Worm (Caenorhabditis elegans): ENCODE data around the gene T26E4.4.
"Not testable (repeated sequence)": the region's sequence is repeated elsewhere in the genome, so short reads cannot be mapped to it uniquely, and the experiment has no call there.

T26E4.4 gene

DNA sequence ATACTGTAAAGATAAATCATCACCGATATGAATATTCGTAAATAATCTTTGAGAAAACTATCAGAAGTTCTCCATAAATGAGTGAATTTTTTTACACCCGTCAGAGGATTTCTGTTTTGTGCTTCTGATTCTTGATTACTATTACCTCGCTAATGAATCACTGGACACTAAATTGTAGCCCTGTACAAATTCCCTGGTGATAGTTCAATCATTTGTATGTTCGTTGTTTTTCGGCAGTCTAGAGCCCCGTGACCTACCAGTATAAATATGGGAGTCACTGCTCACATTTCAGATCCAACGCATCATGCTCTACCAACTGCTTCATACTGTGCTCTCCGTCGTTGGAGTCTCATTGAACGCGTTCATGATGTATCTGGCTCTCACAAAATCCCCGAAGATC, 10.8 kb upstream of the T26E4.4 start, which contains the start of gene srd-27:
srd-27 (plus strand) TSS at position 301 of the 400 bp plus-strand sequence.
- not testable (repeated sequence) for TF ChIP-seq nhr-12, mdl-1, lin-39 (tag; optimal IDR thresholded peaks at IDR 0.05)

DNA sequence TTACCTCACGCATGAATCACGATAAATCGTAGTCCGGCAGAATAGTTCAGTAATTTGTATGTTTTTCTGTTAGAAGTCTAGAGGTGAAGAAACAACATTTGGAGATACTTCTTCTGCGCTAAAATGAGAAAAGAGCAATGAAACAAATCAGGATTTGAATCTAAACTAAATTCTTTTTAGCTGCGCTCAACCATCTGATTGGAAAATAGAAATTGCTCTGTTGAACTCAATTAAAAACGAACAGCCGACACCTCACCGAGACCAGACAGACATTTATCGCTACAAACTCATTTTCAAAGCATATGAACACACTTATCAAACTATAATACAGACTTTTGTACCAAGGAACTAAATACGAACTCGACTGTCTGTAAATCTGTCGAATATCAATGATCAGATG, 10.3 kb upstream of the T26E4.4 start, which contains the start of gene T26E4.9:
T26E4.9 (minus strand) TSS at position 101 of the 400 bp plus-strand sequence.
- not testable (repeated sequence) for TF ChIP-seq egl-27, dmd-4, unc-39 (tag; optimal IDR thresholded peaks at IDR 0.05)

DNA sequence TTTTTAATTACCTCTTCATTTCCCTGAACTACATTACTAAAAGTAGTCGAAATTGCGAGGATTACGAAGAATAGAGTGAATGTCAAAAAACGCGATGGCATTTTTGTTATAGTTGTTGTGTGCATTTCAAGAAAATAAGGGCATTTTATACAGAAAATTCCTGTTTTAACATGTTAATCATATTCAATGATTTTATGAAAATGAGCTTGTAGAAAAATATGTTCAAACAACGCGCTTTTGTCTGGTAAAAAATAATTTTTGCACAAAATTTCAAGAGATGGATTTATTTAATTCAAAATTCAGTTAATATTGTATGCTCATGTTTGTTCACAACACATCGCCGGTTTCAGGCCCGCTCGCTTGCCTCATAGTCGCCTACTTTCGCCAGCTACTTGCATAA, 5.8 kb upstream of the T26E4.4 start, which contains the start of gene T26E4.10:
T26E4.10 (minus strand) TSS at position 101 of the 400 bp plus-strand sequence.
- TF ChIP-seq R02D3.7 (tag; optimal IDR thresholded peaks at IDR 0.05) (no peak), ztf-11 (tag; optimal IDR thresholded peaks at IDR 0.05) (no peak), alr-1 (tag; optimal IDR thresholded peaks at IDR 0.05) (no peak), nhr-6 (tag; optimal IDR thresholded peaks at IDR 0.05) (no peak), nhr-21 (tag; optimal IDR thresholded peaks at IDR 0.05) (no peak), unc-62 (GFP tag; optimal IDR thresholded peaks at IDR 0.05) (no peak), nhr-237 (tag; optimal IDR thresholded peaks at IDR 0.05) (no peak), sem-4 (tag; optimal IDR thresholded peaks at IDR 0.05) (no peak)

DNA sequence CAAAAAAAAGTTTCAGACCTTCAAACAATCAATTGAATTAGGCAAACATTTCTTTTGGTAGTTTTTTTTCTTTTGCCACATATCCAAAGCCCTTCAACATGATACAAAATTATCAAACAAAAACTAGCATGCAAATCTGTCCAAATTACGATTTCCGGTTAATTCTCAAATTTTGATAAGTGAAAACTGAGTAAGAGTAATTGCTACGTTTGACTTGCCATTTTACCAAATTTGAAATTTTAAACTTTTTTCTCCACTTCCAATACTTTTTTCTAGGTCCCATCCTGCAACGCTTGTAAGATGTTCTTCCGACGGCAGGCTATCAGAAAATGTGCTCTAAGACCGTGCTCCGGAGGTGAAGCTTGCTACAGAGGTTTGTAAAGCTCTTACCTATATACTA, 3.8 kb upstream of the T26E4.4 start, which contains the start of gene nhr-223:
nhr-223 (plus strand) TSS at position 301 of the 400 bp plus-strand sequence.
- TF ChIP-seq Y55F3AM.14 (GFP tag; optimal IDR thresholded peaks at IDR 0.05) = no peak
- no peak for TF ChIP-seq sma-9 (GFP tag; optimal IDR thresholded peaks at IDR 0.05)
- TF ChIP-seq sma-9 (tag; optimal IDR thresholded peaks at IDR 0.05) = no peak
- no peak for TF ChIP-seq nhr-129 (tag; optimal IDR thresholded peaks at IDR 0.05)
- TF ChIP-seq lin-39 (tag; optimal IDR thresholded peaks at IDR 0.05) = no peak

DNA sequence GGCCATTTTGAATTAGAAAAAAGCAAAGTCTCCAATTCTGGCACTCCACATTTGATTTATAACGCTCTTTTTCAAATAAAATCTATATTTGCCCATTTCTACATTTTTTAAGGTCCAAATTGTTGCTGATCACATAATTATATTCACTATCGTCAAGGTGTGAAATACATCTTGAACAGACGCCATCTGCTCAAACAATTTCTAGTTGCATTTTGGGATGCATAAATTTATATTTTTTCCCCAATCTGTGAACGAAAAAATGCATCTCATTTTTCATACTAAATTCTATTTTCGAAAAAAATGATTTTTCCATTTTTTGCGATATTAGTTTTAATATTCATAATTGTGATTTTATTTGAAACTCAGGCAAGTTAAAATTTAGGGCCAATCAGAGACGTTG, 961 bp upstream of the T26E4.4 start, which contains the start of gene T26E4.7:
T26E4.7 (plus strand) TSS at position 301 of the 400 bp plus-strand sequence.
- TF ChIP-seq blmp-1 (tag; optimal IDR thresholded peaks at IDR 0.05; ENCODE audit: insufficient read depth) (no peak), sem-4 (tag; optimal IDR thresholded peaks at IDR 0.05) (no peak), nhr-11 (tag; optimal IDR thresholded peaks at IDR 0.05) (no peak), alr-1 (tag; optimal IDR thresholded peaks at IDR 0.05) (no peak), nhr-237 (tag; optimal IDR thresholded peaks at IDR 0.05) (no peak), nhr-12 (tag; optimal IDR thresholded peaks at IDR 0.05) (no peak), ztf-11 (tag; optimal IDR thresholded peaks at IDR 0.05) (no peak), unc-62 (GFP tag; optimal IDR thresholded peaks at IDR 0.05) (no peak), ztf-1 (GFP tag; conservative IDR thresholded peaks at IDR 0.05) (no peak), nhr-77 (tag; optimal IDR thresholded peaks at IDR 0.05) (no peak), zag-1 (tag; optimal IDR thresholded peaks at IDR 0.05) (no peak), unc-39 (tag; optimal IDR thresholded peaks at IDR 0.05) (no peak), nhr-23 (tag; optimal IDR thresholded peaks at IDR 0.05) (no peak), mbf-1 (tag; optimal IDR thresholded peaks at IDR 0.05) (no peak), nhr-10 (tag; optimal IDR thresholded peaks at IDR 0.05) (no peak), C34F6.9 (tag; optimal IDR thresholded peaks at IDR 0.05) (no peak)

DNA sequence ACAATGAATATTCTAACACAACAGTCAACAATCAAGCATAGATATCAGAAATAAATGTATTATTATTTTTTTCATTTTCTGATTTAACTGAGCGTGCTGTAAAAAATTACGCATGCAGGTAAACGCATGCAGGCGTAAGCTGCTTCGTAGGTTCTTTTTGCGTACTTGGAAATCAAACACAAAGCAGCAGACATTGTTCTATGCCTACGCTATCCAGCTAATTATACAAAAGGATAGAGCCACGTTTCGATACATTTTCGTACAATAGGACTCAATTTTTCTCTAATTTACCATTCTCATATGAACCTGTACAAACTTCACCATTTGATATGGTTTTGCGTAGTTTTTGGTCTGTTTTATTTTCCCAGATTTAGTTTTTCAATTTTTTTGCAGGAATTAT, 9.8 kb downstream of the T26E4.4 start, which contains the start of gene T26E4.3:
T26E4.3 (plus strand) TSS at position 301 of the 400 bp plus-strand sequence.
- TF ChIP-seq nhr-25 (tag; optimal IDR thresholded peaks at IDR 0.05) (no peak), fos-1 (tag; optimal IDR thresholded peaks at IDR 0.05) (no peak)

DNA sequence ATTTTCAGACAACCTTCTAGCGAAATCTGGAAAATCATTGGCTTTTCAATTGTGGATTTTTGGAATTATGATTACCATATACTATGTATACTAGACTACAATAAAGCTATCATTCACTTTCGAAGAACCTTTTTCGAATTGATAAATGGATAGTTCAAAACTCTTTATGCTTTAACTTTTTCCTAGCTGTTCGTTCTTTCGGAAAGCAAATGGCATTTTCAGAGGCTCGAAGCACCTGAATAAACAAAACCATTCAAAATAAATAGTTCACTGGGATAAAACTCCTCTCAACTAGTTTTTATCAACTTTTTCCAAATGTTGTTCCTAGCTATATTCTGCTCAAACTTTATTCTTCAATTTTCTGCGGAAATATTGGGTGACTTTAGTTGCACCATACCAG, 11.2 kb downstream of the T26E4.4 start, which contains the start of gene T26E4.2:
T26E4.2 (plus strand) TSS at position 301 of the 400 bp plus-strand sequence.
- TF ChIP-seq aly-2 (tag; optimal IDR thresholded peaks at IDR 0.05) (no peak), lin-13 (GFP tag; optimal IDR thresholded peaks at IDR 0.05) (no peak), ceh-82 (tag; optimal IDR thresholded peaks at IDR 0.05) (no peak), nhr-23 (tag; optimal IDR thresholded peaks at IDR 0.05) (no peak), nhr-129 (tag; optimal IDR thresholded peaks at IDR 0.05) (no peak), crh-2 (tag; optimal IDR thresholded peaks at IDR 0.05) (no peak), skn-1 (tag; optimal IDR thresholded peaks at IDR 0.05) (no peak)

Data from whole organism, L2 larva.